Fruit fly (Drosophila melanogaster) whole organism, embryonic: ENCODE measurements around the gene CG6753.

Experiments used
- Adf1 ChIP-seq: fragments of 200-800 bp; sonication (Bioruptor generic); IDR thresholded peaks from 2 replicates; pipeline ENCODE4 v1.3.6; 2022; ENCODE audit warnings: missing biosample characterization, missing genetic modification characterization
- Awh ChIP-seq: fragments of 200-800 bp; sonication (Bioruptor generic); IDR thresholded peaks from 2 replicates; pipeline ENCODE4, ENCODE4 v1.3.6; 2022; ENCODE audit warnings: missing biosample characterization, missing genetic modification characterization
- Blimp-1 ChIP-seq: fragments of 200-800 bp; sonication (Bioruptor generic); optimal IDR thresholded peaks from 3 replicates; lab custom pipeline; 2018; ENCODE audit warnings: missing biosample characterization, missing genetic modification characterization, mild to moderate bottlenecking, moderate library complexity, missing genetic modification reagents
- C15 ChIP-seq: fragments of 200-800 bp; sonication (Bioruptor generic); IDR thresholded peaks from 3 replicates; pipeline ENCODE4 v1.3.6; 2022; ENCODE audit warnings: missing biosample characterization, missing genetic modification characterization
- CG10543 ChIP-seq: fragments of 200-800 bp; sonication (Bioruptor generic); optimal IDR thresholded peaks from 3 replicates; lab custom pipeline; 2017; ENCODE audit warnings: missing biosample characterization, mild to moderate bottlenecking, missing genetic modification characterization, moderate library complexity
- CG10565 ChIP-seq: fragments of 200-800 bp; sonication (Bioruptor generic); optimal IDR thresholded peaks from 3 replicates; lab custom pipeline; 2016; ENCODE audit warnings: missing biosample characterization, mild to moderate bottlenecking, missing genetic modification characterization
- CG11085 ChIP-seq: fragments of 200-800 bp; sonication (Bioruptor generic); IDR thresholded peaks from 2 replicates; pipeline ENCODE4 v1.3.6; 2022; ENCODE audit warnings: missing biosample characterization, missing genetic modification characterization
- CG11504 ChIP-seq: fragments of 200-800 bp; sonication (Bioruptor generic); optimal IDR thresholded peaks from 3 replicates; lab custom pipeline; 2019; ENCODE audit warnings: missing biosample characterization, mild to moderate bottlenecking, missing genetic modification characterization, moderate library complexity
- CG1602 ChIP-seq: fragments of 200-800 bp; sonication (Bioruptor generic); optimal IDR thresholded peaks from 3 replicates; lab custom pipeline; 2016; ENCODE audit warnings: missing biosample characterization, missing genetic modification characterization
- CG18599 ChIP-seq: fragments of 200-800 bp; sonication (Bioruptor generic); optimal IDR thresholded peaks from 3 replicates; lab custom pipeline; 2017; ENCODE audit warnings: missing biosample characterization, missing genetic modification characterization, mild to moderate bottlenecking, moderate library complexity, missing genetic modification reagents
- CG32532 ChIP-seq: fragments of 200-800 bp; sonication (Bioruptor generic); IDR thresholded peaks from 2 replicates; pipeline ENCODE4 v1.3.6; 2022; ENCODE audit warnings: missing biosample characterization, missing genetic modification characterization
- CG3407 ChIP-seq: fragments of 200-800 bp; sonication (Bioruptor generic); optimal IDR thresholded peaks from 2 replicates; lab custom pipeline; 2018; ENCODE audit warnings: missing biosample characterization, mild to moderate bottlenecking, missing genetic modification characterization
- CG3726 ChIP-seq: fragments of 200-800 bp; sonication (Bioruptor generic); IDR thresholded peaks from 3 replicates; pipeline ENCODE4, ENCODE4 v1.3.6; 2022; ENCODE audit warnings: missing biosample characterization, missing genetic modification characterization
- CG6689 ChIP-seq: fragments of 200-800 bp; sonication (Bioruptor generic); IDR thresholded peaks from 2 replicates; pipeline ENCODE4 v1.3.6; 2022; ENCODE audit warnings: missing biosample characterization, missing genetic modification characterization
- CG6813 ChIP-seq: fragments of 200-800 bp; sonication (Bioruptor generic); optimal IDR thresholded peaks from 2 replicates; lab custom pipeline; 2017; ENCODE audit warnings: missing biosample characterization, missing genetic modification characterization, mild to moderate bottlenecking, moderate library complexity, missing genetic modification reagents
- Drgx ChIP-seq: fragments of 200-800 bp; sonication (Bioruptor generic); IDR thresholded peaks from 2 replicates; pipeline ENCODE4 v1.3.6; 2022; ENCODE audit warnings: missing biosample characterization, missing genetic modification characterization
- Gug ChIP-seq: fragments of 200-800 bp; sonication (Bioruptor generic); IDR thresholded peaks from 4 replicates; pipeline ENCODE4 v1.3.6; 2022; ENCODE audit warnings: missing biosample characterization, missing genetic modification characterization
- Hey ChIP-seq: fragments of 200-800 bp; sonication (Bioruptor generic); optimal IDR thresholded peaks from 3 replicates; lab custom pipeline; 2018; ENCODE audit warnings: missing biosample characterization, mild to moderate bottlenecking, missing genetic modification characterization
- Med ChIP-seq: fragments of 200-800 bp; sonication (Bioruptor generic); peaks from one replicate; lab custom pipeline; 2016; ENCODE audit warnings: missing biosample characterization, missing genetic modification characterization, mild to moderate bottlenecking, inconsistent platforms, moderate library complexity
- Meics ChIP-seq: fragments of 200-800 bp; sonication (Bioruptor generic); optimal IDR thresholded peaks from 2 replicates; lab custom pipeline; 2017; ENCODE audit warnings: missing biosample characterization, mild to moderate bottlenecking, missing genetic modification characterization
- Neu2 ChIP-seq: fragments of 200-800 bp; sonication (Bioruptor generic); optimal IDR thresholded peaks from 3 replicates; lab custom pipeline; 2016; ENCODE audit warnings: missing biosample characterization, missing genetic modification characterization, borderline replicate concordance
- Nf-YA ChIP-seq: fragments of 200-800 bp; sonication (Bioruptor generic); IDR thresholded peaks from 2 replicates; pipeline ENCODE4 v1.3.6; 2022; ENCODE audit warnings: missing biosample characterization, missing genetic modification characterization
- Oli ChIP-seq: fragments of 200-800 bp; sonication (Bioruptor generic); optimal IDR thresholded peaks from 2 replicates; lab custom pipeline; 2018; ENCODE audit warnings: missing biosample characterization, mild to moderate bottlenecking, missing genetic modification characterization, moderate library complexity
- Pdp1 ChIP-seq, 2 experiments: fragments of 200-800 bp; sonication (Bioruptor generic); optimal IDR thresholded peaks; 3 replicates each; lab custom pipeline; 2016; ENCODE audit warnings: missing biosample characterization in 2 of 2, missing genetic modification characterization in 2 of 2, mild to moderate bottlenecking in 1 of 2, moderate library complexity in 1 of 2
- Six4 ChIP-seq: fragments of 200-800 bp; sonication (Bioruptor generic); optimal IDR thresholded peaks from 2 replicates; lab custom pipeline; 2016; ENCODE audit warnings: missing biosample characterization, missing genetic modification characterization
- Sox100B ChIP-seq: fragments of 200-800 bp; sonication (Bioruptor generic); optimal IDR thresholded peaks from 3 replicates; lab custom pipeline; 2018; ENCODE audit warnings: missing biosample characterization, mild to moderate bottlenecking, missing genetic modification characterization
- cas ChIP-seq: fragments of 200-800 bp; sonication (Bioruptor generic); IDR thresholded peaks from 2 replicates; pipeline ENCODE4 v1.3.6; 2022; ENCODE audit warnings: missing biosample characterization, missing genetic modification characterization
- chinmo ChIP-seq: fragments of 200-800 bp; sonication (Bioruptor generic); IDR thresholded peaks from 4 replicates; pipeline ENCODE4 v1.3.6; 2022; ENCODE audit warnings: missing biosample characterization, missing genetic modification characterization; ENCODE audit not compliant: partially characterized antibody
- ci ChIP-seq: fragments of 200-800 bp; sonication (Bioruptor generic); IDR thresholded peaks from 3 replicates; pipeline ENCODE4 v1.3.6; 2022; ENCODE audit warnings: missing biosample characterization, missing genetic modification characterization
- disco-r ChIP-seq: fragments of 200-800 bp; sonication (Bioruptor generic); optimal IDR thresholded peaks from 2 replicates; lab custom pipeline; 2016; ENCODE audit warnings: missing biosample characterization, missing genetic modification characterization
- esg ChIP-seq: fragments of 200-800 bp; sonication (Bioruptor generic); conservative IDR thresholded peaks from 2 replicates; pipeline ENCODE4 v1.3.6; 2022; ENCODE audit warnings: missing biosample characterization, missing genetic modification characterization
- h ChIP-seq: fragments of >200 bp; optimal IDR thresholded peaks from 2 replicates; lab custom pipeline; 2017
- jigr1 ChIP-seq: fragments of 200-800 bp; sonication (Bioruptor generic); IDR thresholded peaks from 3 replicates; pipeline ENCODE4 v1.3.6; 2022; ENCODE audit warnings: missing biosample characterization, missing genetic modification characterization
- jing ChIP-seq: fragments of 200-800 bp; sonication (Bioruptor generic); optimal IDR thresholded peaks from 2 replicates; lab custom pipeline; 2018; ENCODE audit warnings: missing biosample characterization, mild to moderate bottlenecking, missing genetic modification characterization
- ken ChIP-seq: fragments of 200-800 bp; sonication (Bioruptor generic); IDR thresholded peaks from 3 replicates; pipeline ENCODE4 v1.3.6; 2022; ENCODE audit warnings: missing biosample characterization, missing genetic modification characterization
- lmd ChIP-seq: fragments of 200-800 bp; sonication (Bioruptor generic); IDR thresholded peaks from 2 replicates; pipeline ENCODE4 v1.3.6; 2022; ENCODE audit warnings: missing biosample characterization, missing genetic modification characterization
- luna ChIP-seq: fragments of 200-800 bp; sonication (Bioruptor generic); optimal IDR thresholded peaks from 2 replicates; lab custom pipeline; 2016; ENCODE audit warnings: missing biosample characterization, missing genetic modification characterization
- nmo ChIP-seq: fragments of 200-800 bp; sonication (Bioruptor generic); optimal IDR thresholded peaks from 2 replicates; lab custom pipeline; 2018; ENCODE audit warnings: missing biosample characterization, mild to moderate bottlenecking, missing genetic modification characterization, moderate library complexity
- oc ChIP-seq: fragments of 200-800 bp; sonication (Bioruptor generic); optimal IDR thresholded peaks from 2 replicates; lab custom pipeline; 2018; ENCODE audit warnings: missing biosample characterization, mild to moderate bottlenecking, missing genetic modification characterization, moderate library complexity
- odd ChIP-seq: fragments of 200-800 bp; sonication (Bioruptor generic); optimal IDR thresholded peaks from 2 replicates; lab custom pipeline; 2017; ENCODE audit warnings: missing biosample characterization, mild to moderate bottlenecking, missing genetic modification characterization
- pb ChIP-seq: fragments of 200-800 bp; sonication (Bioruptor generic); optimal IDR thresholded peaks from 3 replicates; lab custom pipeline; 2016; ENCODE audit warnings: missing biosample characterization, missing genetic modification characterization
- pnt ChIP-seq: fragments of 200-800 bp; sonication (Bioruptor generic); optimal IDR thresholded peaks from 3 replicates; lab custom pipeline; 2016; ENCODE audit warnings: missing biosample characterization, missing genetic modification characterization
- prd ChIP-seq, 3 experiments: fragments of >200 bp in 2 of 3; fragments of 200-800 bp in 1 of 3; sonication (Bioruptor generic) in 1 of 3; optimal IDR thresholded peaks in 2 of 3; IDR thresholded peaks in 1 of 3; 2 replicates in 2 of 3; 3 replicates in 1 of 3; pipeline versions ENCODE4 v1.3.6 to Lab custom; 2017 to 2022; ENCODE audit warnings: missing biosample characterization in 1 of 3, missing genetic modification characterization in 1 of 3
- sim ChIP-seq: fragments of 200-800 bp; sonication (Bioruptor generic); IDR thresholded peaks from 2 replicates; pipeline ENCODE4 v1.3.6; 2022; ENCODE audit warnings: missing biosample characterization, missing genetic modification characterization
- stc ChIP-seq: fragments of 200-800 bp; sonication (Bioruptor generic); IDR thresholded peaks from 2 replicates; pipeline ENCODE4 v1.3.6; 2022; ENCODE audit warnings: missing biosample characterization, missing genetic modification characterization
- tx ChIP-seq: fragments of 200-800 bp; sonication (Bioruptor generic); optimal IDR thresholded peaks from 2 replicates; lab custom pipeline; 2016; ENCODE audit warnings: missing biosample characterization, missing genetic modification characterization
- vvl ChIP-seq: fragments of 200-800 bp; sonication (Bioruptor generic); IDR thresholded peaks from 2 replicates; pipeline ENCODE4 v1.3.6; 2022; ENCODE audit warnings: missing biosample characterization, missing genetic modification characterization

The CG6753 gene

DNA sequence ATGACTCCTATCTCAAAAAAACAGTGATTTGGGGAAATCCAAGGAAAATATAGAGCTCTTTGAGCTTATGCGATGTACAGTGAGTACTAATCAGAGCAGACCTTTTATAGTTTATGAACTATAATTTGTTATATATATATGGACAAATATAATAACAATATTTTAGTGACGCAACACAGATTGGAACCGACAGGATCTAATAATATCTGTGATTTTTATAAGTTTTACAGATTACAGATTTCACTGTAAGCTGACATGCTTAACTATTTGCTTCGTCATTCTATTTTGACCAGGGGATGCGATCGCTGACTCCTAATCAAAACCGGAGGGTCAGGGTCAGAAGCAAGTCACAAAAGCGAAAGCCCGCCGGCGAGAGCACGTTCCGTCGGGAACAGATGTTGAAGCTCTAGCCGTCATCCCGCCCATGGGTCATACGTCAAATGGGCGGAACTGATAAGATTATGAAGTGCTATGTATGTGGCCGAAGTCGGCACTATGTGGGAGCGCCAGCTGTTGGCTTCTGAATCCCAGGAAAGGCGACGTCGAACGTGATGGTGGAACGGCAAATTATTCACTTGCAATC is 31.9 kb upstream of the CG6753 start, which contains the start of gene Gnmt (continued):
- TF ChIP-seq chinmo (GFP tag; lab: Robert Waterston, UW) = 0 out of 4 replicates have a peak, but pooled peaks have one; percentile 19
- peak; percentile 5 for TF ChIP-seq Blimp-1 (GFP tag; lab: Kevin White, UChicago)
- TF ChIP-seq Pdp1 (GFP tag; optimal IDR thresholded peaks at IDR 0.05; lab: Kevin White, UChicago) = peak in 1 of 2 experiments; percentile 24
- TF ChIP-seq odd = no peak
- TF ChIP-seq Nf-YA = no peak
- no peak for TF ChIP-seq Oli (tag; lab: Kevin White, UChicago)
- TF ChIP-seq jigr1 = no peak
- no peak for TF ChIP-seq Sox100B (GFP tag; lab: Kevin White, UChicago)
- TF ChIP-seq CG6689 (GFP tag; lab: Robert Waterston, UW) = 0 out of 2 replicates have a peak, but pooled peaks have one; percentile 14
- TF ChIP-seq prd (optimal IDR thresholded peaks at IDR 0.05; lab: Kevin White, UChicago) = no peak
- 0 out of 3 replicates have a peak, but pooled peaks have one; percentile 12 for TF ChIP-seq prd (GFP tag; IDR thresholded peaks at IDR 0.05; lab: Robert Waterston, UW)
- TF ChIP-seq h (lab: Kevin White, UChicago) = no peak
- TF ChIP-seq stc (GFP tag; lab: Robert Waterston, UW) = no peak
- peak; percentile 33; the same call in 1 of the 2 replicates for TF ChIP-seq CG32532 (GFP tag; lab: Robert Waterston, UW)
- TF ChIP-seq tx (GFP tag; lab: Kevin White, UChicago) = no peak
- TF ChIP-seq nmo = peak; percentile 5
- peak; percentile 44 for TF ChIP-seq Meics (GFP tag; lab: Kevin White, UChicago)
- TF ChIP-seq CG10543 (GFP tag; lab: Kevin White, UChicago) = peak; percentile 10
- TF ChIP-seq CG10565 = no peak
- TF ChIP-seq Med (GFP tag; lab: Kevin White, UChicago) = peak; percentile 47
- no peak for TF ChIP-seq CG1602 (GFP tag; lab: Kevin White, UChicago)

DNA sequence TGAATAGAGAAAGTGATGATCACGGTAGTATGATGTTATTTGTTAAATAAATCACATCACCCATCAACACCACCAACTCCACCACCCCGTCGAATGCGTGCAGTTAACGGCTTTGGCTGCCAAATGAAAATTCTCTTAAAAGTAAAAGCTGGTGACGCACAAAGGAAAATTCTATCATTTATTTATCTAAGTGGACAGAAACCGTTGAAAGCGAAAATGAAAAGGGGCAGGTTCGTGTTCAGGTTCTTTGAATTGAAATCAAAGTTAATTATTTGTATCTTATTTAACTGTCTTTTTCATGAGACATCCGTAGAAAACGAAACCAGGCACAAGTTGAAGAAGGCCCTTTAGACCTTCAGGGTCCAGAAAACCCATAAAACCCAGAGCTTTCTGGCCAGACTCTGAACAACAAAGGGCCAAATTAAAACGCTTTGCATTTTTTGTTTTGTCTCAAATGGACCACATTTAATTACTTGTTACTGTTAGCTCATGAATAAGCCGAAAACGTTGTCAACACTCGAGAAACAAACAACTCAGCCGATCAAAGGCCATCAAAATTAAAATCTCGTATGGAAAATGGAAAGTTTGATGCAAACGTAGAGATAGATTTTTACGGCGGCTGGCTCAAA is 24.0 kb upstream of the CG6753 start:
- TF ChIP-seq C15 (GFP tag; lab: Robert Waterston, UW) (no peak), Awh (GFP tag; lab: Robert Waterston, UW) (peak; percentile 73), Blimp-1 (GFP tag; lab: Kevin White, UChicago) (peak; percentile 94)

DNA sequence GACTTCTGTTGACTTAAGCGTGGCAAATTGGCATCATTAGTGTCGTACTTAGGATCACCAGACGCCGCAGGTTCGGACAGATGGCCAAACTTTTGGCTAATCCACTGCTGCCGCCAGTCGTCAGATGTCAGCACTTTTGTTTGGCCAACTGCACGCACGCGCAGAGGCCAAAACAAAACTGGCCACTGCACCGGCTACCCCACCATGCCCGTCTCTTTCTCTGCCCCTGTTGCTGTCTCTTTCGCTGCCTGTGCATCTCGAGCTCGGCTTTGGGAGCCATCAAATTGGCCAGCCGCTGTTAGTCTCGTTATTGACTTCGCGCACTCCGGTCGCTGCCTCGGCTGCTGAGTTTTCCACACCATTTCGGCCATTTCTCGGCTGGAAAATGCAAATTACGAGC is 20.2 kb upstream of the CG6753 start, which contains the start of gene CG14395:
CG14395 (plus strand) TSS at position 301 of the 400 bp plus-strand sequence.
- TF ChIP-seq ken (GFP tag; lab: Robert Waterston, UW) (0 out of 3 replicates have a peak, but pooled peaks have one; percentile 18), pb (no peak), jing (GFP tag; lab: Kevin White, UChicago) (no peak), CG18599 (no peak), Adf1 (GFP tag; lab: Robert Waterston, UW) (no peak), Six4 (GFP tag; lab: Kevin White, UChicago) (no peak), Hey (no peak), oc (peak; percentile 25), Drgx (GFP tag; lab: Robert Waterston, UW) (peak; percentile 29; the same call in 1 of the 2 replicates), esg (no peak), lmd (GFP tag; lab: Robert Waterston, UW) (peak; percentile 15; the same call in 1 of the 2 replicates), ci (0 out of 3 replicates have a peak, but pooled peaks have one; percentile 19), luna (no peak), CG11504 (tag; lab: Kevin White, UChicago) (no peak), vvl (GFP tag; lab: Robert Waterston, UW) (0 out of 2 replicates have a peak, but pooled peaks have one; percentile 27), Neu2 (no peak), disco-r (GFP tag; lab: Kevin White, UChicago) (no peak), sim (no peak), CG6813 (no peak), CG11085 (GFP tag; lab: Robert Waterston, UW) (0 out of 2 replicates have a peak, but pooled peaks have one; percentile 14), CG3726 (GFP tag; lab: Robert Waterston, UW) (peak; percentile 18; the same call in 1 of the 3 replicates), cas (GFP tag; lab: Robert Waterston, UW) (no peak), CG3407 (GFP tag; lab: Kevin White, UChicago) (no peak), pnt (GFP tag; lab: Kevin White, UChicago) (no peak), Gug (GFP tag; lab: Robert Waterston, UW) (no peak)
